Fruit fly (Drosophila melanogaster) whole organism, adult: ENCODE measurements around the gene Cyp4e3.

Source experiments
- CG11617 ChIP-seq: fragments of 200-800 bp; sonication (Bioruptor generic); optimal IDR thresholded peaks from 2 replicates; lab custom pipeline; 2017; ENCODE audit warnings: mild to moderate bottlenecking, missing biosample characterization, missing genetic modification reagents, missing genetic modification characterization
- CG12768 ChIP-seq: fragments of 200-800 bp; sonication (Bioruptor generic); optimal IDR thresholded peaks from 2 replicates; lab custom pipeline; 2017; ENCODE audit warnings: missing biosample characterization, missing genetic modification characterization, mild to moderate bottlenecking, moderate library complexity, missing genetic modification reagents
- CG14711 ChIP-seq: fragments of 200-800 bp; sonication (Bioruptor generic); optimal IDR thresholded peaks from 2 replicates; lab custom pipeline; 2018; ENCODE audit warnings: missing biosample characterization, mild to moderate bottlenecking, missing genetic modification characterization, moderate library complexity
- CG1620 ChIP-seq: fragments of 200-800 bp; sonication (Bioruptor generic); optimal IDR thresholded peaks from 2 replicates; lab custom pipeline; 2016; ENCODE audit warnings: missing biosample characterization, missing genetic modification characterization
- CG33017 ChIP-seq: fragments of 200-800 bp; sonication (Bioruptor generic); optimal IDR thresholded peaks from 2 replicates; lab custom pipeline; 2018; ENCODE audit warnings: missing biosample characterization, mild to moderate bottlenecking, missing genetic modification characterization, moderate library complexity
- CG5204 ChIP-seq: fragments of 200-800 bp; sonication (Bioruptor generic); optimal IDR thresholded peaks from 2 replicates; lab custom pipeline; 2016; ENCODE audit warnings: missing biosample characterization, missing genetic modification characterization
- CG7045 ChIP-seq: fragments of 200-800 bp; sonication (Bioruptor generic); optimal IDR thresholded peaks from 2 replicates; lab custom pipeline; 2017; ENCODE audit warnings: missing biosample characterization, mild to moderate bottlenecking, missing genetic modification characterization
- CG7101 ChIP-seq: fragments of 200-800 bp; sonication (Bioruptor generic); optimal IDR thresholded peaks from 2 replicates; lab custom pipeline; 2018; ENCODE audit warnings: missing biosample characterization, mild to moderate bottlenecking, missing genetic modification characterization, moderate library complexity
- Clk ChIP-seq: fragments of 200-800 bp; sonication (Bioruptor generic); optimal IDR thresholded peaks from 2 replicates; lab custom pipeline; 2017; ENCODE audit warnings: missing biosample characterization, missing genetic modification characterization
- Crg-1 ChIP-seq: fragments of 200-800 bp; sonication (Bioruptor generic); optimal IDR thresholded peaks from 2 replicates; lab custom pipeline; 2016; ENCODE audit warnings: missing biosample characterization, missing genetic modification characterization
- Hr96 ChIP-seq: fragments of 200-800 bp; sonication (Bioruptor generic); optimal IDR thresholded peaks from 2 replicates; lab custom pipeline; 2016; ENCODE audit warnings: missing biosample characterization, missing genetic modification characterization
- Mnt ChIP-seq: fragments of 200-800 bp; sonication (Bioruptor generic); optimal IDR thresholded peaks from 2 replicates; lab custom pipeline; 2016; ENCODE audit warnings: missing biosample characterization, mild to moderate bottlenecking, missing genetic modification characterization
- bab1 ChIP-seq: fragments of 200-800 bp; sonication (Bioruptor generic); optimal IDR thresholded peaks from 3 replicates; lab custom pipeline; 2019; ENCODE audit warnings: missing biosample characterization, mild to moderate bottlenecking, missing genetic modification characterization, moderate library complexity
- cic ChIP-seq: fragments of 200-800 bp; sonication (Bioruptor generic); optimal IDR thresholded peaks from 2 replicates; lab custom pipeline; 2017; ENCODE audit warnings: missing biosample characterization, mild to moderate bottlenecking, missing genetic modification characterization, moderate library complexity
- cnc ChIP-seq, 2 experiments: fragments of >200 bp; optimal IDR thresholded peaks; 2 replicates each; lab custom pipeline; 2017
- kay ChIP-seq: fragments of 200-800 bp; sonication (Bioruptor generic); peaks from one replicate; lab custom pipeline; 2016; ENCODE audit warnings: missing biosample characterization, missing genetic modification characterization, borderline replicate concordance
- ovo ChIP-seq: fragments of 200-800 bp; sonication (Bioruptor generic); optimal IDR thresholded peaks from 2 replicates; lab custom pipeline; 2016; ENCODE audit warnings: missing biosample characterization, missing genetic modification characterization
- pad ChIP-seq: fragments of 200-800 bp; sonication (Bioruptor generic); optimal IDR thresholded peaks from 3 replicates; lab custom pipeline; 2017; ENCODE audit warnings: missing biosample characterization, missing genetic modification characterization, mild to moderate bottlenecking, moderate library complexity, missing genetic modification reagents
- tj ChIP-seq: fragments of 200-800 bp; sonication (Bioruptor generic); optimal IDR thresholded peaks from 3 replicates; lab custom pipeline; 2017; ENCODE audit warnings: missing biosample characterization, mild to moderate bottlenecking, missing genetic modification characterization, moderate library complexity
- toe ChIP-seq: fragments of 200-800 bp; sonication (Bioruptor generic); optimal IDR thresholded peaks from 2 replicates; lab custom pipeline; 2016; ENCODE audit warnings: missing biosample characterization, missing genetic modification characterization

Gene Cyp4e3

dm6 chr2L:9782176-9782581 lies 32.3 kb upstream of the Cyp4e3 start, which contains the start of gene IP3K1:
Gene IP3K1, plus strand, starts transcription at chr2L:9782384.
- TF ChIP-seq kay (no peak), pad (peak; percentile 80), CG7045 (GFP tag; lab: Kevin White, UChicago) (no peak), Crg-1 (GFP tag; lab: Kevin White, UChicago) (peak; percentile 4), Clk (GFP tag; lab: Kevin White, UChicago) (peak; percentile 8), CG5204 (GFP tag; lab: Kevin White, UChicago) (no peak), CG33017 (tag; lab: Kevin White, UChicago) (peak; percentile 43), CG12768 (GFP tag; lab: Kevin White, UChicago) (peak; percentile 84), Mnt (peak; percentile 90), Hr96 (GFP tag; lab: Kevin White, UChicago) (peak; percentile 70), bab1 (GFP tag; lab: Kevin White, UChicago) (peak; percentile 83), CG14711 (tag; lab: Kevin White, UChicago) (no peak), cic (GFP tag; lab: Kevin White, UChicago) (peak; percentile 95), CG1620 (peak; percentile 41), tj (peak; percentile 75), CG7101 (peak; percentile 57), toe (GFP tag; lab: Kevin White, UChicago) (peak; percentile 38), ovo (GFP tag; lab: Kevin White, UChicago) (peak; percentile 79), CG11617 (GFP tag; lab: Kevin White, UChicago) (peak; percentile 51)

dm6 chr2L:9779754-9780153 lies 29.9 kb upstream of the Cyp4e3 start:
- TF ChIP-seq cic (GFP tag; lab: Kevin White, UChicago) (no peak), tj (peak; percentile 3)

dm6 chr2L:9779147-9779546 lies 29.3 kb upstream of the Cyp4e3 start:
- no peak for TF ChIP-seq Crg-1 (GFP tag; lab: Kevin White, UChicago)
- TF ChIP-seq ovo (GFP tag; lab: Kevin White, UChicago), result no peak
- peak; percentile 41 for TF ChIP-seq cic (GFP tag; lab: Kevin White, UChicago)
- peak; percentile 42 for TF ChIP-seq CG5204 (GFP tag; lab: Kevin White, UChicago)
- TF ChIP-seq cnc (optimal IDR thresholded peaks at IDR 0.05; lab: Kevin White, UChicago), result no peak
- peak; percentile 51 for TF ChIP-seq CG7045 (GFP tag; lab: Kevin White, UChicago)
- no peak for TF ChIP-seq toe (GFP tag; lab: Kevin White, UChicago)
- no peak for TF ChIP-seq tj
- TF ChIP-seq Hr96 (GFP tag; lab: Kevin White, UChicago), result no peak
- TF ChIP-seq CG1620, result no peak
- TF ChIP-seq CG12768 (GFP tag; lab: Kevin White, UChicago), result peak; percentile 17
- no peak for TF ChIP-seq Mnt
- TF ChIP-seq CG11617 (GFP tag; lab: Kevin White, UChicago), result peak; percentile 29
- TF ChIP-seq CG33017 (tag; lab: Kevin White, UChicago), result peak; percentile 69
- TF ChIP-seq bab1 (GFP tag; lab: Kevin White, UChicago), result no peak
- peak; percentile 59 for TF ChIP-seq CG7101
- peak; percentile 63 for TF ChIP-seq kay
- TF ChIP-seq Clk (GFP tag; lab: Kevin White, UChicago), result no peak
- no peak for TF ChIP-seq pad
- TF ChIP-seq CG14711 (tag; lab: Kevin White, UChicago), result no peak

dm6 chr2L:9778416-9778815 lies 28.5 kb upstream of the Cyp4e3 start:
- TF ChIP-seq cic (GFP tag; lab: Kevin White, UChicago) (no peak), CG12768 (GFP tag; lab: Kevin White, UChicago) (no peak), CG5204 (GFP tag; lab: Kevin White, UChicago) (no peak), CG1620 (no peak), Mnt (no peak), CG7101 (no peak), CG7045 (GFP tag; lab: Kevin White, UChicago) (no peak), Crg-1 (GFP tag; lab: Kevin White, UChicago) (no peak), Clk (GFP tag; lab: Kevin White, UChicago) (no peak), cnc (optimal IDR thresholded peaks at IDR 0.05; lab: Kevin White, UChicago) (no peak), CG14711 (tag; lab: Kevin White, UChicago) (no peak)

- TF ChIP-seq bab1 (GFP tag; lab: Kevin White, UChicago) (no peak), CG7101 (no peak), toe (GFP tag; lab: Kevin White, UChicago) (no peak), Mnt (no peak), CG14711 (tag; lab: Kevin White, UChicago) (no peak), CG1620 (no peak), ovo (GFP tag; lab: Kevin White, UChicago) (no peak), Crg-1 (GFP tag; lab: Kevin White, UChicago) (no peak), Hr96 (GFP tag; lab: Kevin White, UChicago) (no peak), pad (no peak), tj (no peak), CG12768 (GFP tag; lab: Kevin White, UChicago) (no peak), CG5204 (GFP tag; lab: Kevin White, UChicago) (no peak)
These were observed 28.1 kb upstream of the Cyp4e3 start for dm6 chr2L:9777927-9778326.

dm6 chr2L:9774980-9775628 lies 25.2 kb upstream of the Cyp4e3 start, which contains the start of the genes ppk11 and ppk16:
Gene ppk11, minus strand, starts transcription at chr2L:9775030.
Gene ppk16, minus strand, starts transcription at chr2L:9775030.
- TF ChIP-seq pad (no peak), Crg-1 (GFP tag; lab: Kevin White, UChicago) (peak; percentile 10), cic (GFP tag; lab: Kevin White, UChicago) (no peak), CG12768 (GFP tag; lab: Kevin White, UChicago) (no peak), Mnt (peak; percentile 10), CG5204 (GFP tag; lab: Kevin White, UChicago) (no peak), CG33017 (tag; lab: Kevin White, UChicago) (no peak), cnc (optimal IDR thresholded peaks at IDR 0.05; lab: Kevin White, UChicago) (no peak), bab1 (GFP tag; lab: Kevin White, UChicago) (no peak), CG14711 (tag; lab: Kevin White, UChicago) (peak; percentile 16), tj (no peak), ovo (GFP tag; lab: Kevin White, UChicago) (peak; percentile 2), CG7045 (GFP tag; lab: Kevin White, UChicago) (no peak), kay (peak; percentile 35), toe (GFP tag; lab: Kevin White, UChicago) (no peak), CG7101 (peak; percentile 25), CG11617 (GFP tag; lab: Kevin White, UChicago) (peak; percentile 16), CG1620 (no peak), Clk (GFP tag; lab: Kevin White, UChicago) (no peak), Hr96 (GFP tag; lab: Kevin White, UChicago) (no peak)
